Worm (Caenorhabditis elegans) whole organism, L1 larva: Measurements from ENCODE around the gene C56G2.9.

Experiments
- F16B12.6 ChIP-seq: fragments of 150-350 bp; optimal IDR thresholded peaks from 2 replicates; lab custom pipeline; 2014; ENCODE audit warnings: missing biosample characterization, missing genetic modification characterization
- blmp-1 ChIP-seq: fragments of 150-350 bp; optimal IDR thresholded peaks from 2 replicates; lab custom pipeline; 2014; ENCODE audit warnings: missing biosample characterization, missing genetic modification characterization
- ceh-82 ChIP-seq, 3 experiments: fragments of 150-350 bp in 1 of 3; sonication (generic microtip) in 2 of 3; optimal IDR thresholded peaks; 2 replicates each; lab custom pipeline; 2014 to 2017; ENCODE audit warnings: missing biosample characterization in 3 of 3, missing genetic modification characterization in 3 of 3
- dsc-1 ChIP-seq: sonication (generic microtip); optimal IDR thresholded peaks from 2 replicates; lab custom pipeline; 2016; ENCODE audit warnings: mild to moderate bottlenecking, missing genetic modification characterization, missing compliant biosample characterization
- efl-1 ChIP-seq, 4 experiments: fragments of 150-350 bp; optimal IDR thresholded peaks in 3 of 4; peaks in 1 of 4; 1 replicate in 1 of 4; 2 replicates in 3 of 4; lab custom pipeline; 2014; ENCODE audit warnings: missing biosample characterization in 2 of 4, missing genetic modification characterization in 2 of 4, missing genetic modification reagents in 2 of 4
- elt-3 ChIP-seq, 6 experiments: fragments of 150-350 bp in 1 of 6; sonication (generic microtip); optimal IDR thresholded peaks; 2 replicates each; lab custom pipeline; 2017 to 2018; ENCODE audit warnings: missing biosample characterization in 6 of 6, missing genetic modification characterization in 6 of 6, inconsistent platforms in 1 of 6
- fkh-10 ChIP-seq: sonication (generic microtip); optimal IDR thresholded peaks from 2 replicates; lab custom pipeline; 2017; ENCODE audit warnings: missing biosample characterization, missing genetic modification reagents, missing genetic modification characterization
- fkh-4 ChIP-seq: sonication (generic microtip); optimal IDR thresholded peaks from 2 replicates; lab custom pipeline; 2016; ENCODE audit warnings: missing compliant biosample characterization, missing genetic modification characterization, borderline replicate concordance
- grh-1 ChIP-seq: fragments of 200-800 bp; sonication (Bioruptor generic); IDR thresholded peaks from 2 replicates; pipeline ENCODE4 v1.3.6; 2022; ENCODE audit warnings: missing genetic modification reagents, missing genetic modification characterization, missing compliant biosample characterization
- hlh-17 ChIP-seq: fragments of 200-800 bp; sonication (Bioruptor generic); optimal IDR thresholded peaks from 2 replicates; lab custom pipeline; 2018; ENCODE audit warnings: missing genetic modification characterization, mild to moderate bottlenecking, missing compliant biosample characterization, moderate library complexity, borderline replicate concordance
- irx-1 ChIP-seq: sonication (generic microtip); optimal IDR thresholded peaks from 2 replicates; lab custom pipeline; 2016; ENCODE audit warnings: missing genetic modification characterization, missing compliant biosample characterization
- isw-1 ChIP-seq: fragments of 200-800 bp; sonication (Bioruptor generic); IDR thresholded peaks from 2 replicates; pipeline ENCODE4 v1.3.6; 2022; ENCODE audit warnings: missing genetic modification characterization, missing compliant biosample characterization
- jun-1 ChIP-seq: fragments of 150-350 bp; optimal IDR thresholded peaks from 2 replicates; lab custom pipeline; 2014; ENCODE audit warnings: missing biosample characterization, missing genetic modification reagents, missing genetic modification characterization
- lin-14 ChIP-seq: fragments of 200-800 bp; sonication (Bioruptor generic); optimal IDR thresholded peaks from 2 replicates; lab custom pipeline; 2018; ENCODE audit warnings: mild to moderate bottlenecking, missing genetic modification characterization, moderate library complexity, missing compliant biosample characterization
- lin-35 ChIP-seq, 2 experiments: fragments of 150-350 bp; optimal IDR thresholded peaks; 2 replicates each; lab custom pipeline; 2014; ENCODE audit warnings: missing biosample characterization in 2 of 2, missing genetic modification characterization in 2 of 2, missing genetic modification reagents in 2 of 2
- lin-39 ChIP-seq: fragments of 150-350 bp; optimal IDR thresholded peaks from 2 replicates; lab custom pipeline; 2014; ENCODE audit warnings: missing biosample characterization, missing genetic modification reagents, missing genetic modification characterization
- lir-3 ChIP-seq: sonication (generic microtip); optimal IDR thresholded peaks from 2 replicates; lab custom pipeline; 2016; ENCODE audit warnings: mild to moderate bottlenecking, missing genetic modification characterization, moderate library complexity, missing compliant biosample characterization; ENCODE audit not compliant: poor library complexity
- mdl-1 ChIP-seq, 2 experiments: fragments of 150-350 bp; optimal IDR thresholded peaks; 2 replicates each; lab custom pipeline; 2014 to 2017; ENCODE audit warnings: missing biosample characterization in 2 of 2, missing genetic modification characterization in 2 of 2, inconsistent platforms in 1 of 2
- nhr-19 ChIP-seq: fragments of 200-800 bp; sonication (Bioruptor generic); conservative IDR thresholded peaks from 2 replicates; pipeline ENCODE4 v1.3.6; 2022; ENCODE audit warnings: missing genetic modification characterization, missing compliant biosample characterization
- nhr-20 ChIP-seq: sonication (generic microtip); optimal IDR thresholded peaks from 2 replicates; lab custom pipeline; 2016; ENCODE audit warnings: mild to moderate bottlenecking, missing genetic modification characterization, missing compliant biosample characterization
- nhr-28 ChIP-seq: fragments of 150-350 bp; optimal IDR thresholded peaks from 2 replicates; lab custom pipeline; 2014; ENCODE audit warnings: missing biosample characterization, missing genetic modification characterization
- nhr-47 ChIP-seq: sonication (generic microtip); optimal IDR thresholded peaks from 2 replicates; lab custom pipeline; 2016; ENCODE audit warnings: mild to moderate bottlenecking, missing genetic modification characterization, moderate library complexity, missing compliant biosample characterization
- nhr-77 ChIP-seq: fragments of 150-350 bp; optimal IDR thresholded peaks from 2 replicates; lab custom pipeline; 2014; ENCODE audit warnings: missing biosample characterization, missing genetic modification characterization
- nhr-85 ChIP-seq: sonication (generic microtip); peaks from one replicate; lab custom pipeline; 2016; ENCODE audit warnings: missing genetic modification characterization, inconsistent platforms, missing compliant biosample characterization
- pag-3 ChIP-seq: sonication (generic microtip); optimal IDR thresholded peaks from 2 replicates; lab custom pipeline; 2017; ENCODE audit warnings: missing genetic modification characterization, mild to moderate bottlenecking, missing compliant biosample characterization, antibody characterized with exemption, borderline replicate concordance; ENCODE audit not compliant: insufficient read depth
- pqm-1 ChIP-seq: sonication (generic microtip); optimal IDR thresholded peaks from 3 replicates; lab custom pipeline; 2017; ENCODE audit warnings: missing biosample characterization, missing genetic modification characterization
- rnt-1 ChIP-seq: sonication (generic microtip); optimal IDR thresholded peaks from 2 replicates; lab custom pipeline; 2016; ENCODE audit warnings: mild to moderate bottlenecking, missing genetic modification characterization, moderate library complexity, missing compliant biosample characterization
- snu-23 ChIP-seq: sonication (generic microtip); optimal IDR thresholded peaks from 2 replicates; lab custom pipeline; 2016; ENCODE audit warnings: missing genetic modification characterization, missing compliant biosample characterization
- sup-37 ChIP-seq: fragments of 200-800 bp; sonication (Bioruptor generic); optimal IDR thresholded peaks from 2 replicates; lab custom pipeline; 2018; ENCODE audit warnings: mild to moderate bottlenecking, missing genetic modification characterization, missing compliant biosample characterization
- tbx-2 ChIP-seq: sonication (generic microtip); optimal IDR thresholded peaks from 2 replicates; lab custom pipeline; 2016; ENCODE audit warnings: missing genetic modification characterization, missing compliant biosample characterization
- tlp-1 ChIP-seq: fragments of 150-350 bp; optimal IDR thresholded peaks from 2 replicates; lab custom pipeline; 2014; ENCODE audit warnings: missing biosample characterization, missing genetic modification characterization
- unc-30 ChIP-seq: sonication (generic microtip); optimal IDR thresholded peaks from 2 replicates; lab custom pipeline; 2017; ENCODE audit warnings: missing biosample characterization, missing genetic modification characterization
- unc-98 ChIP-seq: fragments of 200-800 bp; sonication (Bioruptor generic); IDR thresholded peaks from 2 replicates; pipeline ENCODE4 v1.3.6; 2022; ENCODE audit warnings: missing genetic modification characterization, missing compliant biosample characterization
- ztf-4 ChIP-seq: fragments of 150-350 bp; optimal IDR thresholded peaks from 2 replicates; lab custom pipeline; 2014; ENCODE audit warnings: missing biosample characterization, missing genetic modification characterization

The C56G2.9 gene

DNA sequence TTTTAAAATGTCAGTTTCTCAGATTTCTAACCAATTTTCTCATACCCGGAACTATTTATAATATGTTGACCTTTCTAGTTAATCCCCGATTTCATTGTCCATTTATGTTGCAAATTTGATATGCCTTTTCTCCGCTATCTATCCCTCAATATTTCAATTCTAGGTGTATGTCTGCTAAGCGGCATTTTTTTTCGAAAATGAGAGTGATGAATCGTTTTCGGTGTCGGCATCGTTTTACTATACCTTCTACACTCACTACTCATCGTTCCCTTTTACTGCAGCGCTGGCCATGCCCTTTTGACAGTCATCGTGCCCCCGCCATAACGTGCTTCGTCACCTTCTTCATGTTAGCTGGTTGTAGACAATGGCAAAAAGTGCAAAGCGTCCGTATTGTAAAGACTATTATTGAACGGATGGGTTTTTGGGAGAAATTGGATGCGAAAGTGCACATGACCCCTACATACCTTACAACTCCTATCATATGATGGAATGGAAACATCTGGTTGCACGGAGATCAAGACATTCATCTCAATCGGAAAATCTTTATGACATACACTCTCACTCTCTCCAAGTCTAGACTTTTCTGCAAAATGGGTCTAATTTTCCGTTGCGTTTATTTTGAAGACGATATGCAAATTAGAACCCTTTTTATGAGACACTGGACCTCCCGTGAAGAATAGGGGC is 16.2 kb upstream of the C56G2.9 start:
- peak; percentile 83 for TF ChIP-seq blmp-1 (tag; lab: Kevin White, UChicago)
- no peak for TF ChIP-seq irx-1 (tag; lab: Kevin White, UChicago)
- peak; percentile 21 for TF ChIP-seq lin-14 (GFP tag; lab: Kevin White, UChicago)
- peak in 1 of 2 experiments; percentile 16 for TF ChIP-seq mdl-1 (tag; optimal IDR thresholded peaks at IDR 0.05; lab: Kevin White, UChicago)
- TF ChIP-seq lin-35 (GFP tag; optimal IDR thresholded peaks at IDR 0.05; lab: Kevin White, UChicago): peak in 1 of 2 experiments; percentile 5
- TF ChIP-seq pag-3 (tag; lab: Kevin White, UChicago): peak; percentile 27
- TF ChIP-seq unc-30 (tag; lab: Kevin White, UChicago): no peak
- TF ChIP-seq nhr-19 (GFP tag; lab: Robert Waterston, UW): 0 out of 2 replicates have a peak, but pooled peaks have one; percentile 5
- TF ChIP-seq lir-3 (tag; lab: Kevin White, UChicago): no peak
- no peak for TF ChIP-seq efl-1 (optimal IDR thresholded peaks at IDR 0.05; lab: Kevin White, UChicago)
- peak in 1 of 2 experiments; percentile 82 for TF ChIP-seq efl-1 (GFP tag; optimal IDR thresholded peaks at IDR 0.05 in 1 of 2; lab: Kevin White, UChicago)
- TF ChIP-seq fkh-4 (tag; lab: Kevin White, UChicago): peak; percentile 27
- TF ChIP-seq unc-98 (GFP tag; lab: Robert Waterston, UW): no peak
- peak; percentile 53 for TF ChIP-seq dsc-1 (tag; lab: Kevin White, UChicago)
- TF ChIP-seq nhr-85: peak; percentile 70
- peak; percentile 12 for TF ChIP-seq rnt-1

ce11 chrIII:6358704-6359103 is 15.6 kb upstream of the C56G2.9 start:
- TF ChIP-seq tbx-2 (tag; lab: Kevin White, UChicago): no peak
- peak; percentile 30 for TF ChIP-seq snu-23 (GFP tag; lab: Kevin White, UChicago)
- no peak for TF ChIP-seq ztf-4 (tag; lab: Kevin White, UChicago)
- no peak for TF ChIP-seq ceh-82 (tag; optimal IDR thresholded peaks at IDR 0.05; lab: Kevin White, UChicago)
- TF ChIP-seq lin-39 (tag; lab: Kevin White, UChicago): no peak
- no peak for TF ChIP-seq fkh-4 (tag; lab: Kevin White, UChicago)
- no peak for TF ChIP-seq fkh-10 (GFP tag; lab: Kevin White, UChicago)
- TF ChIP-seq nhr-28 (tag; lab: Kevin White, UChicago): no peak
- no peak for TF ChIP-seq isw-1
- no peak for TF ChIP-seq nhr-77 (tag; lab: Kevin White, UChicago)
- TF ChIP-seq efl-1 (optimal IDR thresholded peaks at IDR 0.05; lab: Kevin White, UChicago): no peak
- peak in 1 of 2 experiments; percentile 6 for TF ChIP-seq efl-1 (GFP tag; optimal IDR thresholded peaks at IDR 0.05 in 1 of 2; lab: Kevin White, UChicago)
- no peak for TF ChIP-seq nhr-19 (GFP tag; lab: Robert Waterston, UW)
- TF ChIP-seq blmp-1 (tag; lab: Kevin White, UChicago): peak; percentile 94
- TF ChIP-seq sup-37 (GFP tag; lab: Kevin White, UChicago): no peak
- TF ChIP-seq lin-14 (GFP tag; lab: Kevin White, UChicago): peak; percentile 53
- TF ChIP-seq nhr-47 (tag; lab: Kevin White, UChicago): no peak
- peak in 2 of 6 experiments; percentile 15 to 17 for TF ChIP-seq elt-3 (tag; optimal IDR thresholded peaks at IDR 0.05; lab: Kevin White, UChicago)

DNA sequence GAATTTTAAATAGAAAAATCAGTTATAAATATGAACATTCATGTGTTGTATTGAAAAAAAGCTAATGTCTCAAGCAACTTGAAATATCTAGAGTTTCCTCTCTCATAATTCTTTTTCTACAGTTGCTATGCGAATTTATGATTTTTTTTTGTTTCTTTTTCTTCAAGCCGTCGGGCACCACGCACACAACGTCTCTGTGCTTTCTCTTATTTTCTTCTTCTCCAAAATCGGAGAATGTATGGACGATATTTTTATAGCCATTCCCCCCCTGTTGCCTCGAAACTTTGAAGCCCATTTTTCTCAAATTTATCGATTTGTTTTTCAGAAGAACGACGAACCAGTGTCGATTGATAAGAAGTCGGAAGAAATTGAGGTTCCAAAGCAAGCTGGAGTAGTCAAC is 13.6 kb upstream of the C56G2.9 start:
- TF ChIP-seq fkh-10 (GFP tag; lab: Kevin White, UChicago) (no peak), hlh-17 (no peak), lin-39 (tag; lab: Kevin White, UChicago) (no peak), tlp-1 (tag; lab: Kevin White, UChicago) (no peak), grh-1 (GFP tag; lab: Robert Waterston, UW) (no peak), nhr-77 (tag; lab: Kevin White, UChicago) (no peak), fkh-4 (tag; lab: Kevin White, UChicago) (no peak), F16B12.6 (tag; lab: Kevin White, UChicago) (no peak), pqm-1 (no peak), mdl-1 (tag; optimal IDR thresholded peaks at IDR 0.05; lab: Kevin White, UChicago) (no peak), nhr-20 (no peak), jun-1 (tag; lab: Kevin White, UChicago) (no peak), ztf-4 (tag; lab: Kevin White, UChicago) (no peak)
